Worm (Caenorhabditis elegans) whole organism, mixed stage, embryonic: ENCODE measurements around the gene sri-47.

Experiments
- M03D4.4 ChIP-seq: sonication (generic microtip); optimal IDR thresholded peaks from 2 replicates; lab custom pipeline; 2017; ENCODE audit warnings: mild to moderate bottlenecking, missing genetic modification characterization, missing compliant biosample characterization
- blmp-1 ChIP-seq: fragments of 150-350 bp; optimal IDR thresholded peaks from 2 replicates; lab custom pipeline; 2014; ENCODE audit warnings: missing biosample characterization, missing genetic modification characterization
- ceh-43 ChIP-seq: fragments of 200-800 bp; sonication (Bioruptor generic); optimal IDR thresholded peaks from 2 replicates; lab custom pipeline; 2018; ENCODE audit warnings: mild to moderate bottlenecking, missing genetic modification characterization, moderate library complexity, missing compliant biosample characterization
- ceh-83 ChIP-seq: fragments of 200-800 bp; sonication (Bioruptor generic); optimal IDR thresholded peaks from 2 replicates; lab custom pipeline; 2018; ENCODE audit warnings: mild to moderate bottlenecking, missing genetic modification characterization, missing compliant biosample characterization
- ces-1 ChIP-seq: fragments of 150-350 bp; optimal IDR thresholded peaks from 2 replicates; lab custom pipeline; 2014; ENCODE audit warnings: missing biosample characterization, missing genetic modification reagents, missing genetic modification characterization
- cnd-1 ChIP-seq: fragments of 200-800 bp; sonication (Bioruptor generic); optimal IDR thresholded peaks from 2 replicates; lab custom pipeline; 2018; ENCODE audit warnings: mild to moderate bottlenecking, missing genetic modification characterization, missing compliant biosample characterization
- drap-1 ChIP-seq: fragments of 200-800 bp; sonication (Bioruptor generic); optimal IDR thresholded peaks from 3 replicates; lab custom pipeline; 2018; ENCODE audit warnings: mild to moderate bottlenecking, missing genetic modification characterization, missing compliant biosample characterization
- elt-1 ChIP-seq: sonication (generic microtip); optimal IDR thresholded peaks from 2 replicates; lab custom pipeline; 2017; ENCODE audit warnings: missing genetic modification characterization, mild to moderate bottlenecking, missing compliant biosample characterization, antibody characterized with exemption, moderate library complexity, borderline replicate concordance; ENCODE audit not compliant: insufficient read depth
- elt-3 ChIP-seq: fragments of 150-350 bp; optimal IDR thresholded peaks from 2 replicates; lab custom pipeline; 2014; ENCODE audit warnings: missing biosample characterization, missing genetic modification characterization
- ham-2 ChIP-seq: fragments of 200-800 bp; sonication (Bioruptor generic); optimal IDR thresholded peaks from 2 replicates; lab custom pipeline; 2018; ENCODE audit warnings: mild to moderate bottlenecking, missing genetic modification characterization, missing compliant biosample characterization
- hlh-1 ChIP-seq: fragments of 150-350 bp; optimal IDR thresholded peaks from 2 replicates; lab custom pipeline; 2014; ENCODE audit warnings: missing biosample characterization, missing genetic modification reagents, missing genetic modification characterization
- lin-13 ChIP-seq: fragments of 150-350 bp; optimal IDR thresholded peaks from 2 replicates; lab custom pipeline; 2014; ENCODE audit warnings: missing biosample characterization, missing genetic modification characterization
- lsy-2 ChIP-seq: fragments of 150-350 bp; optimal IDR thresholded peaks from 2 replicates; lab custom pipeline; 2014; ENCODE audit warnings: missing biosample characterization, missing genetic modification characterization
- mep-1 ChIP-seq: fragments of 150-350 bp; optimal IDR thresholded peaks from 2 replicates; lab custom pipeline; 2017; ENCODE audit warnings: missing biosample characterization, missing genetic modification reagents, missing genetic modification characterization, inconsistent platforms
- mls-2 ChIP-seq: sonication (generic microtip); optimal IDR thresholded peaks from 2 replicates; lab custom pipeline; 2016; ENCODE audit warnings: mild to moderate bottlenecking, missing genetic modification characterization, moderate library complexity, missing compliant biosample characterization
- nhr-12 ChIP-seq: fragments of 150-350 bp; optimal IDR thresholded peaks from 2 replicates; lab custom pipeline; 2014; ENCODE audit warnings: missing biosample characterization, missing genetic modification characterization
- nhr-2 ChIP-seq: fragments of 150-350 bp; optimal IDR thresholded peaks from 2 replicates; lab custom pipeline; 2014; ENCODE audit warnings: missing biosample characterization, missing genetic modification characterization
- nhr-237 ChIP-seq: fragments of 150-350 bp; optimal IDR thresholded peaks from 2 replicates; lab custom pipeline; 2014; ENCODE audit warnings: missing biosample characterization, missing genetic modification characterization
- nhr-76 ChIP-seq: sonication (generic microtip); optimal IDR thresholded peaks from 2 replicates; lab custom pipeline; 2017; ENCODE audit warnings: missing biosample characterization, missing genetic modification characterization
- snpc-4 ChIP-seq: fragments of 150-350 bp; optimal IDR thresholded peaks from 2 replicates; lab custom pipeline; 2014; ENCODE audit warnings: missing biosample characterization, missing genetic modification characterization
- sptf-1 ChIP-seq: sonication (generic microtip); optimal IDR thresholded peaks from 2 replicates; lab custom pipeline; 2017; ENCODE audit warnings: mild to moderate bottlenecking, missing genetic modification characterization, moderate library complexity, missing compliant biosample characterization
- unc-120 ChIP-seq: sonication (generic microtip); optimal IDR thresholded peaks from 2 replicates; lab custom pipeline; 2017; ENCODE audit warnings: missing genetic modification characterization, missing compliant biosample characterization; ENCODE audit not compliant: poor library complexity, severe bottlenecking
- unc-39 ChIP-seq: fragments of 150-350 bp; optimal IDR thresholded peaks from 2 replicates; lab custom pipeline; 2014; ENCODE audit warnings: missing biosample characterization, missing genetic modification characterization
- zip-8 ChIP-seq: fragments of 150-350 bp; optimal IDR thresholded peaks from 2 replicates; lab custom pipeline; 2014; ENCODE audit warnings: missing biosample characterization, missing genetic modification characterization
- ztf-11 ChIP-seq: fragments of 150-350 bp; optimal IDR thresholded peaks from 2 replicates; lab custom pipeline; 2014; ENCODE audit warnings: missing biosample characterization, missing genetic modification characterization

The sri-47 gene

ce11 chrII:2702757-2703156 lies 46.1 kb downstream of the sri-47 start, which contains the start of gene sri-60:
Gene sri-60 (minus strand): TSS chrII:2702857.
- no peak for TF ChIP-seq nhr-12
- no peak for TF ChIP-seq nhr-2 (tag; lab: Kevin White, UChicago)
- TF ChIP-seq mls-2 (tag; lab: Kevin White, UChicago), result no peak
- no peak for TF ChIP-seq ham-2
- no peak for TF ChIP-seq ces-1 (GFP tag; lab: Kevin White, UChicago)
- TF ChIP-seq snpc-4, result no peak
- TF ChIP-seq nhr-237 (tag; lab: Kevin White, UChicago), result no peak
- TF ChIP-seq ceh-83 (GFP tag; lab: Kevin White, UChicago), result no peak
- no peak for TF ChIP-seq blmp-1 (tag; lab: Kevin White, UChicago)
- no peak for TF ChIP-seq mep-1 (tag; lab: Kevin White, UChicago)
- TF ChIP-seq cnd-1 (tag; lab: Kevin White, UChicago), result no peak
- TF ChIP-seq hlh-1, result no peak
- TF ChIP-seq, all 35 proteins: peak for 0

DNA sequence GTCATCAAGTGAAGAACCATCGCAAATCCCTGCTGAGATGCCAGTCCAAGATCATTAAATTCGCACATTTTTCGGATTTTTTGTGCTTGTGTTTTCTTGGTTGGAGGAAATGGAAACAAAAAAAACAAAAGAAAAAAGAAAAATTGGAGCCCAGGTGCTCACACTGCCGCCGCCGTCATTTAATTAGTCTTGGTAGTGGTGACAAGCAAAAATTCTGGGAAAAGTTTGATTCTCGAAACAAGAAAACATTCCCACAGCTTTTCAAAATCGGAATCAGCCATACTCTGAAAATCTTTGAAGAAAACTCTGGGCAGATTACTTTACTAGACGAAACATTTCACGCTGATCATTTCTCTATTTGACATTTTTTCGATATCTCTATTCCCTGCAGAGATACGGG lies 48.5 kb downstream of the sri-47 start, which contains the start of gene srh-128:
Gene srh-128, minus strand, starts transcription at position 101 of the 400 bp plus-strand sequence.
- TF ChIP-seq zip-8 (tag; lab: Kevin White, UChicago) (no peak), blmp-1 (tag; lab: Kevin White, UChicago) (no peak), lin-13 (tag; lab: Kevin White, UChicago) (no peak), M03D4.4 (tag; lab: Kevin White, UChicago) (no peak), elt-3 (no peak), elt-1 (tag; lab: Kevin White, UChicago) (no peak), lsy-2 (tag; lab: Kevin White, UChicago) (no peak), sptf-1 (tag; lab: Kevin White, UChicago) (no peak), cnd-1 (tag; lab: Kevin White, UChicago) (no peak), hlh-1 (no peak), unc-120 (tag; lab: Kevin White, UChicago) (no peak), nhr-12 (no peak), ztf-11 (tag; lab: Kevin White, UChicago) (no peak)

DNA sequence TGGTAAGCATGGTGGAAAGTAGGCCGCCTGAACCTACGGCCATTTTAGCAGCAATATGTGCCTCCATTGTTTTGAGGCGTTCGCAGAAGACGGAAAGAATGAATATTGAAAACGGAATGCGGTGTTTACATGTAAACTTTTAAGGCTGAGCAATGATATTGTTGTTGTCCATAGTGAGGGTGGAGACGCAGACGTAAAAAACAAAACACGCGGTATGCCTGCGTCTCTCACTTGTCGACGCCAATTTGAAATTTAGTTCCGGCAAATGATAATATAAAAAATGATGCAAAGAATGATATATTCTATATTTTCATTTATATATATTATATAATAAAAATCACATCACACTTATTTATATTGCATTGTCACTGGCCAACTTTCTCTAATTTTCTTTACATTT lies 51.2 kb downstream of the sri-47 start, which contains the start of gene Y47G7B.2:
Gene Y47G7B.2, minus strand, starts transcription at position 143 of the 400 bp plus-strand sequence.
- TF ChIP-seq unc-39 (no peak), M03D4.4 (tag; lab: Kevin White, UChicago) (no peak), ceh-43 (GFP tag; lab: Kevin White, UChicago) (no peak), nhr-76 (tag; lab: Kevin White, UChicago) (no peak), drap-1 (no peak)
